Fruit fly (Drosophila melanogaster) whole organism, embryonic: ENCODE measurements around the gene CG46059.

Experiments used
- Atf-2 ChIP-seq: fragments of 200-800 bp; sonication (Bioruptor generic); optimal IDR thresholded peaks from 2 replicates; lab custom pipeline; 2016; ENCODE audit warnings: missing biosample characterization, missing genetic modification characterization
- BEAF-32 ChIP-seq: fragments of 200-800 bp; sonication (Bioruptor generic); optimal IDR thresholded peaks from 3 replicates; lab custom pipeline; 2017; ENCODE audit warnings: missing biosample characterization, missing genetic modification characterization, mild to moderate bottlenecking, moderate library complexity, missing genetic modification reagents
- CG12219 ChIP-seq: fragments of 200-800 bp; sonication (Bioruptor generic); optimal IDR thresholded peaks from 3 replicates; lab custom pipeline; 2018; ENCODE audit warnings: missing biosample characterization, mild to moderate bottlenecking, missing genetic modification characterization
- CG12299 ChIP-seq: fragments of 200-800 bp; sonication (Bioruptor generic); optimal IDR thresholded peaks from 2 replicates; lab custom pipeline; 2018; ENCODE audit warnings: missing biosample characterization, mild to moderate bottlenecking, missing genetic modification characterization
- CG15269 ChIP-seq: fragments of 200-800 bp; sonication (Bioruptor generic); optimal IDR thresholded peaks from 2 replicates; lab custom pipeline; 2018; ENCODE audit warnings: missing biosample characterization, mild to moderate bottlenecking, missing genetic modification characterization, moderate library complexity
- CG15479 ChIP-seq: fragments of 200-800 bp; sonication (Bioruptor generic); optimal IDR thresholded peaks from 3 replicates; lab custom pipeline; 2019; ENCODE audit warnings: missing biosample characterization, mild to moderate bottlenecking, missing genetic modification characterization, moderate library complexity
- CG16813 ChIP-seq: fragments of 200-800 bp; sonication (Bioruptor generic); IDR thresholded peaks from 3 replicates; pipeline ENCODE4 v1.3.6; 2022; ENCODE audit warnings: missing biosample characterization, missing genetic modification characterization; ENCODE audit not compliant: partially characterized antibody
- CG17829 ChIP-seq: fragments of 200-800 bp; optimal IDR thresholded peaks from 2 replicates; lab custom pipeline; 2019; ENCODE audit warnings: missing biosample characterization, mild to moderate bottlenecking, missing genetic modification characterization, moderate library complexity
- CG2889 ChIP-seq: fragments of 200-800 bp; sonication (Bioruptor generic); IDR thresholded peaks from 3 replicates; pipeline ENCODE4 v1.3.6; 2022; ENCODE audit warnings: missing biosample characterization, missing genetic modification characterization
- CG3163 ChIP-seq: fragments of 200-800 bp; sonication (Bioruptor generic); optimal IDR thresholded peaks from 3 replicates; lab custom pipeline; 2016; ENCODE audit warnings: missing biosample characterization, missing genetic modification characterization
- CG3726 ChIP-seq: fragments of 200-800 bp; sonication (Bioruptor generic); IDR thresholded peaks from 3 replicates; pipeline ENCODE4, ENCODE4 v1.3.6; 2022; ENCODE audit warnings: missing biosample characterization, missing genetic modification characterization
- CG3995 ChIP-seq: fragments of 200-800 bp; sonication (Bioruptor generic); optimal IDR thresholded peaks from 3 replicates; lab custom pipeline; 2016; ENCODE audit warnings: missing biosample characterization, missing genetic modification characterization
- CG8765 ChIP-seq: fragments of 200-800 bp; sonication (Bioruptor generic); IDR thresholded peaks from 2 replicates; pipeline ENCODE4 v1.3.6; 2022; ENCODE audit warnings: missing biosample characterization, missing genetic modification characterization
- CG8924 ChIP-seq: fragments of 200-800 bp; optimal IDR thresholded peaks from 3 replicates; lab custom pipeline; 2019; ENCODE audit warnings: missing biosample characterization, mild to moderate bottlenecking, missing genetic modification characterization, moderate library complexity
- Chrac-16 ChIP-seq: fragments of 200-800 bp; sonication (Bioruptor generic); optimal IDR thresholded peaks from 3 replicates; lab custom pipeline; 2016; ENCODE audit warnings: missing biosample characterization, missing genetic modification characterization
- CkIIα-i1 ChIP-seq: fragments of 200-800 bp; sonication (Bioruptor generic); IDR thresholded peaks from 2 replicates; pipeline ENCODE4 v1.3.6; 2022; ENCODE audit warnings: missing biosample characterization, missing genetic modification characterization
- D ChIP-seq, 2 experiments: fragments of 200-800 bp in 1 of 2; fragments of >200 bp in 1 of 2; sonication (Bioruptor generic) in 1 of 2; optimal IDR thresholded peaks; 2 replicates in 1 of 2; 3 replicates in 1 of 2; lab custom pipeline; 2017; ENCODE audit warnings: mild to moderate bottlenecking in 1 of 2, missing biosample characterization in 1 of 2, missing genetic modification characterization in 1 of 2, missing genetic modification reagents in 1 of 2
- E2f2 ChIP-seq: fragments of 200-800 bp; sonication (Bioruptor generic); IDR thresholded peaks from 2 replicates; pipeline ENCODE4 v1.3.6; 2022; ENCODE audit warnings: missing biosample characterization, missing genetic modification characterization
- GATAe ChIP-seq: fragments of 200-800 bp; sonication (Bioruptor generic); conservative IDR thresholded peaks from 2 replicates; pipeline ENCODE4 v1.3.6; 2022; ENCODE audit warnings: missing biosample characterization, missing genetic modification characterization
- Hey ChIP-seq: fragments of 200-800 bp; sonication (Bioruptor generic); optimal IDR thresholded peaks from 3 replicates; lab custom pipeline; 2018; ENCODE audit warnings: missing biosample characterization, mild to moderate bottlenecking, missing genetic modification characterization
- Med ChIP-seq: fragments of 200-800 bp; sonication (Bioruptor generic); peaks from one replicate; lab custom pipeline; 2016; ENCODE audit warnings: missing biosample characterization, missing genetic modification characterization, mild to moderate bottlenecking, inconsistent platforms, moderate library complexity
- Xrp1 ChIP-seq: fragments of 200-800 bp; sonication (Bioruptor generic); IDR thresholded peaks from 2 replicates; pipeline ENCODE4 v1.3.6; 2022; ENCODE audit warnings: missing biosample characterization, missing genetic modification characterization
- bbx ChIP-seq: fragments of 200-800 bp; sonication (Bioruptor generic); IDR thresholded peaks from 2 replicates; pipeline ENCODE4 v1.3.6; 2022; ENCODE audit warnings: missing biosample characterization, missing genetic modification characterization; ENCODE audit not compliant: partially characterized antibody
- bsh ChIP-seq, 2 experiments: fragments of 200-800 bp; sonication (Bioruptor generic); optimal IDR thresholded peaks; 2 replicates each; lab custom pipeline; 2017 to 2018; ENCODE audit warnings: mild to moderate bottlenecking in 2 of 2, missing biosample characterization in 2 of 2, missing genetic modification characterization in 2 of 2, moderate library complexity in 1 of 2
- cad ChIP-seq: fragments of >200 bp; optimal IDR thresholded peaks from 2 replicates; lab custom pipeline; 2017; ENCODE audit warnings: missing biosample characterization, missing genetic modification characterization
- cato ChIP-seq: fragments of 200-800 bp; sonication (Bioruptor generic); optimal IDR thresholded peaks from 2 replicates; lab custom pipeline; 2016; ENCODE audit warnings: missing biosample characterization, missing genetic modification characterization, borderline replicate concordance
- crol ChIP-seq: fragments of 200-800 bp; sonication (Bioruptor generic); IDR thresholded peaks from 2 replicates; pipeline ENCODE4 v1.3.6; 2022; ENCODE audit warnings: missing biosample characterization, missing genetic modification characterization
- dan ChIP-seq: fragments of 200-800 bp; sonication (Bioruptor generic); IDR thresholded peaks from 2 replicates; pipeline ENCODE4 v1.3.6; 2022; ENCODE audit warnings: missing biosample characterization, missing genetic modification characterization
- fd102C ChIP-seq: fragments of 200-800 bp; sonication (Bioruptor generic); optimal IDR thresholded peaks from 2 replicates; lab custom pipeline; 2018; ENCODE audit warnings: missing biosample characterization, mild to moderate bottlenecking, missing genetic modification characterization, moderate library complexity
- fd64A ChIP-seq: fragments of 200-800 bp; sonication (Bioruptor generic); optimal IDR thresholded peaks from 3 replicates; lab custom pipeline; 2018; ENCODE audit warnings: missing biosample characterization, mild to moderate bottlenecking, missing genetic modification characterization
- ftz-f1 ChIP-seq: fragments of 200-800 bp; sonication (Bioruptor generic); optimal IDR thresholded peaks from 2 replicates; lab custom pipeline; 2016; ENCODE audit warnings: missing biosample characterization, missing genetic modification characterization
- gsb ChIP-seq: fragments of 200-800 bp; sonication (Bioruptor generic); IDR thresholded peaks from 2 replicates; pipeline ENCODE4 v1.3.6; 2022; ENCODE audit warnings: missing biosample characterization, missing genetic modification characterization
- nerfin-1 ChIP-seq: fragments of 200-800 bp; sonication (Bioruptor generic); optimal IDR thresholded peaks from 3 replicates; lab custom pipeline; 2019; ENCODE audit warnings: missing biosample characterization, mild to moderate bottlenecking, missing genetic modification characterization, moderate library complexity
- nmo ChIP-seq: fragments of 200-800 bp; sonication (Bioruptor generic); optimal IDR thresholded peaks from 2 replicates; lab custom pipeline; 2018; ENCODE audit warnings: missing biosample characterization, mild to moderate bottlenecking, missing genetic modification characterization, moderate library complexity
- onecut ChIP-seq: fragments of 200-800 bp; sonication (Bioruptor generic); IDR thresholded peaks from 2 replicates; pipeline ENCODE4 v1.3.6; 2022; ENCODE audit warnings: missing biosample characterization, missing genetic modification characterization
- pho ChIP-seq: fragments of 200-800 bp; sonication (Bioruptor generic); optimal IDR thresholded peaks from 2 replicates; lab custom pipeline; 2016; ENCODE audit warnings: missing biosample characterization, missing genetic modification characterization
- prd ChIP-seq, 3 experiments: fragments of >200 bp in 2 of 3; fragments of 200-800 bp in 1 of 3; sonication (Bioruptor generic) in 1 of 3; optimal IDR thresholded peaks in 2 of 3; IDR thresholded peaks in 1 of 3; 2 replicates in 2 of 3; 3 replicates in 1 of 3; pipeline versions ENCODE4 v1.3.6 to Lab custom; 2017 to 2022; ENCODE audit warnings: missing biosample characterization in 1 of 3, missing genetic modification characterization in 1 of 3
- pros ChIP-seq: fragments of 200-800 bp; sonication (Bioruptor generic); optimal IDR thresholded peaks from 3 replicates; lab custom pipeline; 2019; ENCODE audit warnings: missing biosample characterization, mild to moderate bottlenecking, missing genetic modification characterization, moderate library complexity
- ranshi ChIP-seq: fragments of 200-800 bp; sonication (Bioruptor generic); IDR thresholded peaks from 2 replicates; pipeline ENCODE4 v1.3.6; 2022; ENCODE audit warnings: missing biosample characterization, missing genetic modification characterization
- slp2 ChIP-seq: fragments of 200-800 bp; sonication (Bioruptor generic); optimal IDR thresholded peaks from 2 replicates; lab custom pipeline; 2016; ENCODE audit warnings: missing biosample characterization, missing genetic modification characterization
- tll ChIP-seq, 2 experiments: fragments of 200-800 bp in 1 of 2; fragments of >200 bp in 1 of 2; sonication (Bioruptor generic) in 1 of 2; optimal IDR thresholded peaks; 2 replicates each; lab custom pipeline; 2017 to 2019; ENCODE audit warnings: missing biosample characterization in 2 of 2, missing genetic modification characterization in 2 of 2, mild to moderate bottlenecking in 1 of 2, moderate library complexity in 1 of 2
- toy ChIP-seq: fragments of 200-800 bp; sonication (Bioruptor generic); IDR thresholded peaks from 2 replicates; pipeline ENCODE4 v1.3.6; 2022; ENCODE audit warnings: missing biosample characterization, missing genetic modification characterization
- trh ChIP-seq: fragments of 200-800 bp; sonication (Bioruptor generic); optimal IDR thresholded peaks from 2 replicates; lab custom pipeline; 2016; ENCODE audit warnings: missing biosample characterization, missing genetic modification characterization
- twi ChIP-seq: fragments of 200-800 bp; optimal IDR thresholded peaks from 2 replicates; lab custom pipeline; 2019; ENCODE audit warnings: missing biosample characterization, mild to moderate bottlenecking, missing genetic modification characterization, moderate library complexity
- zen ChIP-seq: fragments of 200-800 bp; sonication (Bioruptor generic); optimal IDR thresholded peaks from 3 replicates; lab custom pipeline; 2018; ENCODE audit warnings: missing biosample characterization, mild to moderate bottlenecking, missing genetic modification characterization, moderate library complexity
- zfh1 ChIP-seq: fragments of 200-800 bp; sonication (Bioruptor generic); IDR thresholded peaks from 3 replicates; pipeline ENCODE4 v1.3.6; 2022; ENCODE audit warnings: missing biosample characterization, missing genetic modification characterization

The CG46059 gene

DNA sequence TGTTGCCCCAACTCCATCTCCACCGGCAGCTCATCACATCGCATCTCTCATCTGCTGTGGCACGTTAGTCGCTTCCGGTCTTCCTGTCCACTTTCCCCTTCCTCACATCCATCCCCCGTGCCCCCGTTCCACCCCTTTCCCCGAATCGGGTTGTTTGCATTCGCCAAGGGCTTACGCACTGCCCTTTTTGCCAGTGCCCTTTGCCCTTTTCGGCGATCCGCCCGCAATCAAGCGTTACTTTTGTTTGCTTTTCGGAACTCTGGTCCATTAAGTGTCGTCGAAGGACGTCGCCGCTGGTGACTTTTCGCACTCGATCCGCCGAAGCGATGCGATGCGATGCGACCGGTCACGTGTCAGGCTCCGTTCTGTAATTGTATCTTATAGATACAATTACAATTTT, 38.7 kb upstream of the CG46059 start:
- TF ChIP-seq nmo (GFP tag; lab: Kevin White, UChicago): no peak
- no peak for TF ChIP-seq cato (GFP tag; lab: Kevin White, UChicago)
- TF ChIP-seq Hey: peak; percentile 90
- no peak for TF ChIP-seq pho
- peak; percentile 47 for TF ChIP-seq pros (GFP tag; lab: Kevin White, UChicago)
- 0 out of 3 replicates have a peak, but pooled peaks have one; percentile 13 for TF ChIP-seq zfh1 (GFP tag; lab: Robert Waterston, UW)
- TF ChIP-seq CkIIα-i1 (GFP tag; lab: Robert Waterston, UW): no peak
- TF ChIP-seq nerfin-1 (tag; lab: Kevin White, UChicago): peak; percentile 62
- 0 out of 3 replicates have a peak, but pooled peaks have one; percentile 22 for TF ChIP-seq CG16813 (GFP tag; lab: Robert Waterston, UW)
- no peak for TF ChIP-seq E2f2
- TF ChIP-seq CG12219: no peak
- peak; percentile 72 for TF ChIP-seq crol (GFP tag; lab: Robert Waterston, UW)

DNA sequence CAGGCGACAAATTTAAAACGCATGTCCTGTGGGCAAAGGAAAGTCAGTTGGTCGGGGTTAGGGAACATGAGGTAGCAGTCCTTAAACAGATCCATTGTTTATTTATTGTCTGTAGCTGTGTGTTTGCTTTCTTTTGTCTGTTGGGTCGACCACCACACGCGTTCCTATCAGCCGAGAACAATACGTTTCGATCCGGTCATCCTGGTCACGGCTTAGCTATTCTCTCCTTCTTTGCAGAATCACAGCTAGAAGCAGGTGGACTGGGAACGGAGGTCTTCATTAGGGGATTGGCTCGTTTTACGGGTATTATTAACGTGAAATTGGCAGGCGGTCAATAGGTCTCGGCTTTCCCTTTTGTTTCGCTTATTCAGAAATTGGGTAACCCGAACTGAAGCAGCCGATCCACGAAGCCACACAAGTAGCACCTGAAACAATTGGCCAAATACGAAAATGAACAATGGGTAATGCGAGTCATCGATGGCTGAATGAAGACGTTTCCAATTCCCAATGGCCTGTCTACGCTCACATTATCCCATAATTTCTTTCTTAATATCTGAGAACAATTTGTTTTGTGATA, 36.5 kb upstream of the CG46059 start:
- no peak for TF ChIP-seq fd102C (GFP tag; lab: Kevin White, UChicago)
- no peak for TF ChIP-seq CG12299 (tag; lab: Kevin White, UChicago)
- TF ChIP-seq dan (GFP tag; lab: Robert Waterston, UW): no peak
- TF ChIP-seq toy (GFP tag; lab: Robert Waterston, UW): no peak
- no peak for TF ChIP-seq CG2889 (GFP tag; lab: Robert Waterston, UW)
- TF ChIP-seq Hey: no peak
- no peak for TF ChIP-seq ranshi
- no peak for TF ChIP-seq slp2 (GFP tag; lab: Kevin White, UChicago)
- no peak for TF ChIP-seq CG3995 (GFP tag; lab: Kevin White, UChicago)
- no peak for TF ChIP-seq CG17829 (tag; lab: Kevin White, UChicago)
- peak; percentile 28 for TF ChIP-seq cad (GFP tag; lab: Kevin White, UChicago)
- TF ChIP-seq tll (GFP tag; optimal IDR thresholded peaks at IDR 0.05; lab: Kevin White, UChicago): peak in 1 of 2 experiments; percentile 84
- peak; percentile 25 for TF ChIP-seq CG15479
- no peak for TF ChIP-seq CG3726 (GFP tag; lab: Robert Waterston, UW)
- TF ChIP-seq GATAe (GFP tag; lab: Robert Waterston, UW): no peak
- TF ChIP-seq Xrp1 (GFP tag; lab: Robert Waterston, UW): no peak
- no peak for TF ChIP-seq prd (optimal IDR thresholded peaks at IDR 0.05; lab: Kevin White, UChicago)
- peak; percentile 37; the same call in 2 of the 3 replicates for TF ChIP-seq prd (GFP tag; IDR thresholded peaks at IDR 0.05; lab: Robert Waterston, UW)
- TF ChIP-seq ftz-f1: no peak
- TF ChIP-seq Atf-2 (GFP tag; lab: Kevin White, UChicago): no peak
- no peak for TF ChIP-seq Chrac-16
- peak; percentile 86 for TF ChIP-seq twi
- no peak for TF ChIP-seq trh (GFP tag; lab: Kevin White, UChicago)
- no peak for TF ChIP-seq onecut (GFP tag; lab: Robert Waterston, UW)
- no peak for TF ChIP-seq bsh (GFP tag; optimal IDR thresholded peaks at IDR 0.05; lab: Kevin White, UChicago)
- TF ChIP-seq zen (tag; lab: Kevin White, UChicago): peak; percentile 93
- TF ChIP-seq E2f2: no peak
- TF ChIP-seq BEAF-32 (GFP tag; lab: Kevin White, UChicago): no peak
- no peak for TF ChIP-seq bbx (GFP tag; lab: Robert Waterston, UW)
- no peak for TF ChIP-seq fd64A (GFP tag; lab: Kevin White, UChicago)
- no peak for TF ChIP-seq CG8765 (GFP tag; lab: Robert Waterston, UW)
- no peak for TF ChIP-seq CG3163 (GFP tag; lab: Kevin White, UChicago)
- TF ChIP-seq gsb (GFP tag; lab: Robert Waterston, UW): 0 out of 2 replicates have a peak, but pooled peaks have one; percentile 15
- TF ChIP-seq CG15269 (tag; lab: Kevin White, UChicago): no peak
- TF ChIP-seq D (optimal IDR thresholded peaks at IDR 0.05; lab: Kevin White, UChicago): peak; percentile 100
- TF ChIP-seq D (GFP tag; optimal IDR thresholded peaks at IDR 0.05; lab: Kevin White, UChicago): peak; percentile 4
- TF ChIP-seq Med (GFP tag; lab: Kevin White, UChicago): peak; percentile 15
- no peak for TF ChIP-seq CG8924 (tag; lab: Kevin White, UChicago)
